Worm (Caenorhabditis elegans) whole organism, L3 larva: ENCODE data around the gene hpo-38.

Source experiments
- ama-1 ChIP-seq: fragments of 150-350 bp; optimal IDR thresholded peaks from 2 replicates; lab custom pipeline; 2018
- ceh-28 ChIP-seq: fragments of 150-350 bp; optimal IDR thresholded peaks from 2 replicates; lab custom pipeline; 2014; ENCODE audit warnings: missing biosample characterization, missing genetic modification reagents, missing genetic modification characterization
- ceh-82 ChIP-seq: fragments of 150-350 bp; optimal IDR thresholded peaks from 2 replicates; lab custom pipeline; 2014; ENCODE audit warnings: missing biosample characterization, missing genetic modification characterization
- lin-39 ChIP-seq: fragments of 150-350 bp; optimal IDR thresholded peaks from 2 replicates; lab custom pipeline; 2018; ENCODE audit warnings: missing biosample characterization, missing genetic modification reagents, missing genetic modification characterization
- nhr-76 ChIP-seq: fragments of 150-350 bp; sonication (generic microtip); optimal IDR thresholded peaks from 5 replicates; lab custom pipeline; 2014; ENCODE audit warnings: missing biosample characterization, missing genetic modification characterization
- nhr-77 ChIP-seq: fragments of 150-350 bp; optimal IDR thresholded peaks from 2 replicates; lab custom pipeline; 2014; ENCODE audit warnings: missing biosample characterization, missing genetic modification characterization
- unc-39 ChIP-seq: sonication (generic microtip); optimal IDR thresholded peaks from 4 replicates; lab custom pipeline; 2017; ENCODE audit warnings: missing biosample characterization, missing genetic modification characterization
- unc-62 ChIP-seq: fragments of 150-350 bp; sonication (generic microtip); optimal IDR thresholded peaks from 4 replicates; lab custom pipeline; 2014; ENCODE audit warnings: missing biosample characterization, missing genetic modification reagents, missing genetic modification characterization
- zag-1 ChIP-seq: fragments of 150-350 bp; optimal IDR thresholded peaks from 2 replicates; lab custom pipeline; 2014; ENCODE audit warnings: missing biosample characterization, missing genetic modification characterization
- ztf-11 ChIP-seq: fragments of 150-350 bp; optimal IDR thresholded peaks from 2 replicates; lab custom pipeline; 2014; ENCODE audit warnings: missing biosample characterization, missing genetic modification characterization

DNA sequence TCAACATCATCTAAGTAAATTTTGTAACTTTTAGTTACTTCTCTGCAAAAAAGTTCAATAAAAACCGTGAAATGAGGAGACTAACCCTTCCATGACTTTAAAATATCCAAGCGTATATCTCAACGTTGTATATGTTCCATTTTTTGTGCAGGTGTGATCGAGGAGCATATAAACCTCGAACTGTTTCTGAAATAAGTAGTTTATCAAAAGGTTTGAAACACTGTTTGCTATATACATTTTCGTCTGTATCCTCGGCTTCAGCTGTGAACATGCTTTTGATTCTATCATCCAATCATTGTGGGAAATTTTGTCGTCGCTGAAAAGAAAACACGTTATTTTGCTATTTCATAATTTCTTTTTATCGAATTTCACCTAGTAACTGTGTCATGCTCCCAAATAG lies 49.3 kb upstream of the hpo-38 start, which contains the start of gene F40G9.5:
- TF ChIP-seq ceh-28 (tag; lab: Kevin White, UChicago) (no peak), unc-39 (no peak), ceh-82 (tag; lab: Kevin White, UChicago) (no peak), nhr-77 (tag; lab: Kevin White, UChicago) (no peak), zag-1 (tag; lab: Kevin White, UChicago) (no peak), ama-1 (lab: Kevin White, UChicago) (no peak), nhr-76 (no peak), lin-39 (tag; lab: Kevin White, UChicago) (no peak), unc-62 (GFP tag; lab: Kevin White, UChicago) (no peak), ztf-11 (tag; lab: Kevin White, UChicago) (no peak)
